Worm (Caenorhabditis elegans) whole organism, L3 larva: ENCODE measurements around the gene mtm-3.

Source experiments
- ceh-28 ChIP-seq: fragments of 150-350 bp; optimal IDR thresholded peaks from 2 replicates; lab custom pipeline; 2014; ENCODE audit warnings: missing biosample characterization, missing genetic modification reagents, missing genetic modification characterization
- daf-12 ChIP-seq: fragments of 150-350 bp; optimal IDR thresholded peaks from 2 replicates; lab custom pipeline; 2014; ENCODE audit warnings: missing biosample characterization, missing genetic modification reagents, missing genetic modification characterization
- egl-27 ChIP-seq: sonication (generic microtip); optimal IDR thresholded peaks from 4 replicates; lab custom pipeline; 2017; ENCODE audit warnings: missing biosample characterization, missing genetic modification reagents, missing genetic modification characterization
- lin-39 ChIP-seq: fragments of 150-350 bp; optimal IDR thresholded peaks from 2 replicates; lab custom pipeline; 2018; ENCODE audit warnings: missing biosample characterization, missing genetic modification reagents, missing genetic modification characterization
- mdl-1 ChIP-seq: fragments of 150-350 bp; optimal IDR thresholded peaks from 2 replicates; lab custom pipeline; 2014; ENCODE audit warnings: missing biosample characterization, missing genetic modification characterization
- pha-4 ChIP-seq: fragments of 150-350 bp; optimal IDR thresholded peaks from 2 replicates; lab custom pipeline; 2014; ENCODE audit warnings: missing biosample characterization, missing genetic modification reagents, missing genetic modification characterization

- TF ChIP-seq ceh-28 (tag; lab: Kevin White, UChicago) (no peak), lin-39 (tag; lab: Kevin White, UChicago) (no peak), daf-12 (no peak), egl-27 (tag; lab: Kevin White, UChicago) (no peak), mdl-1 (tag; lab: Kevin White, UChicago) (no peak), pha-4 (no peak)
Measured at ce11 chrIII:3764584-3764983, 35.7 kb downstream of the mtm-3 start.
